Worm (Caenorhabditis elegans) whole organism, young adult: ENCODE results near the gene gen-1.
A peak's percentile ranks its signal among the peaks of the same experiment; 100 is the strongest.

Experiments used
- B0261.1 ChIP-seq: sonication (generic microtip); optimal IDR thresholded peaks from 2 replicates; lab custom pipeline; 2016; ENCODE audit warnings: mild to moderate bottlenecking, missing genetic modification characterization, moderate library complexity, missing compliant biosample characterization
- F10E7.11 ChIP-seq: sonication (generic microtip); optimal IDR thresholded peaks from 2 replicates; lab custom pipeline; 2017; ENCODE audit warnings: mild to moderate bottlenecking, missing genetic modification characterization, moderate library complexity, missing compliant biosample characterization
- F23B12.7 ChIP-seq: sonication (generic microtip); optimal IDR thresholded peaks from 2 replicates; lab custom pipeline; 2017; ENCODE audit warnings: missing genetic modification characterization, mild to moderate bottlenecking, missing compliant biosample characterization, antibody characterized with exemption, moderate library complexity; ENCODE audit not compliant: insufficient read depth
- F39B2.1 ChIP-seq: fragments of 200-800 bp; sonication (Bioruptor generic); IDR thresholded peaks from 2 replicates; pipeline ENCODE4 v1.3.6; 2022; ENCODE audit warnings: missing genetic modification reagents, missing genetic modification characterization, missing compliant biosample characterization
- F49E8.2 ChIP-seq: sonication (generic microtip); optimal IDR thresholded peaks from 3 replicates; lab custom pipeline; 2017; ENCODE audit warnings: missing genetic modification characterization, mild to moderate bottlenecking, missing compliant biosample characterization, antibody characterized with exemption, moderate library complexity; ENCODE audit not compliant: insufficient read depth
- Y53F4B.3 ChIP-seq: fragments of 200-800 bp; sonication (Bioruptor generic); IDR thresholded peaks from 2 replicates; pipeline ENCODE4 v1.3.6; 2022; ENCODE audit warnings: missing genetic modification reagents, missing genetic modification characterization, missing compliant biosample characterization
- Y56A3A.18 ChIP-seq: fragments of 200-800 bp; sonication (Bioruptor generic); IDR thresholded peaks from 2 replicates; pipeline ENCODE4 v1.3.6; 2022; ENCODE audit warnings: missing genetic modification reagents, missing genetic modification characterization, missing compliant biosample characterization
- ama-1 ChIP-seq, 3 experiments: fragments of 150-350 bp in 1 of 3; sonication (generic microtip) in 2 of 3; optimal IDR thresholded peaks; 2 replicates each; lab custom pipeline; 2014 to 2018; ENCODE audit warnings: missing biosample characterization in 2 of 3, missing genetic modification characterization in 2 of 3, missing genetic modification reagents in 2 of 3
- aptf-2 ChIP-seq: fragments of 200-800 bp; sonication (Bioruptor generic); conservative IDR thresholded peaks from 2 replicates; pipeline ENCODE4 v1.3.6; 2022; ENCODE audit warnings: missing genetic modification reagents, missing genetic modification characterization, missing compliant biosample characterization
- atf-7 ChIP-seq: sonication (generic microtip); optimal IDR thresholded peaks from 2 replicates; lab custom pipeline; 2017; ENCODE audit warnings: mild to moderate bottlenecking, missing genetic modification characterization, missing compliant biosample characterization
- attf-5 ChIP-seq: fragments of 200-800 bp; sonication (Bioruptor generic); optimal IDR thresholded peaks from 2 replicates; lab custom pipeline; 2018; ENCODE audit warnings: mild to moderate bottlenecking, missing genetic modification characterization, missing compliant biosample characterization
- attf-6 ChIP-seq: fragments of 200-800 bp; sonication (Bioruptor generic); IDR thresholded peaks from 2 replicates; pipeline ENCODE4 v1.3.6; 2022; ENCODE audit warnings: missing genetic modification reagents, missing genetic modification characterization, missing compliant biosample characterization
- cebp-1 ChIP-seq, 2 experiments: fragments of 200-800 bp in 1 of 2; sonication (Bioruptor generic) in 1 of 2; sonication (generic microtip) in 1 of 2; IDR thresholded peaks in 1 of 2; optimal IDR thresholded peaks in 1 of 2; 2 replicates each; pipeline versions ENCODE4 v1.3.6 to Lab custom; 2017 to 2022; ENCODE audit warnings: missing compliant biosample characterization in 2 of 2, missing genetic modification characterization in 2 of 2, mild to moderate bottlenecking in 1 of 2, missing genetic modification reagents in 1 of 2, moderate library complexity in 1 of 2
- ceh-100 ChIP-seq: fragments of 200-800 bp; sonication (Bioruptor generic); IDR thresholded peaks from 2 replicates; pipeline ENCODE4 v1.3.6; 2022; ENCODE audit warnings: missing genetic modification reagents, missing genetic modification characterization, missing compliant biosample characterization
- ceh-79 ChIP-seq: sonication (generic microtip); optimal IDR thresholded peaks from 2 replicates; lab custom pipeline; 2017; ENCODE audit warnings: mild to moderate bottlenecking, missing genetic modification characterization, missing compliant biosample characterization
- die-1 ChIP-seq: sonication (generic microtip); optimal IDR thresholded peaks from 2 replicates; lab custom pipeline; 2016; ENCODE audit warnings: missing genotype, mild to moderate bottlenecking, missing genetic modification characterization, missing compliant biosample characterization
- dox-1 ChIP-seq: fragments of 200-800 bp; sonication (Bioruptor generic); IDR thresholded peaks from 2 replicates; pipeline ENCODE4 v1.3.6; 2022; ENCODE audit warnings: missing genetic modification reagents, missing genetic modification characterization, missing compliant biosample characterization
- efl-1 ChIP-seq: fragments of 150-350 bp; optimal IDR thresholded peaks from 2 replicates; lab custom pipeline; 2014; ENCODE audit warnings: missing biosample characterization, missing genetic modification reagents, missing genetic modification characterization
- egrh-3 ChIP-seq: fragments of 200-800 bp; sonication (Bioruptor generic); IDR thresholded peaks from 2 replicates; pipeline ENCODE4 v1.3.6; 2022; ENCODE audit warnings: missing genetic modification reagents, missing genetic modification characterization, missing compliant biosample characterization
- ekl-4 ChIP-seq: fragments of 200-800 bp; sonication (Bioruptor generic); IDR thresholded peaks from 2 replicates; pipeline ENCODE4 v1.3.6; 2022; ENCODE audit warnings: missing genetic modification reagents, missing genetic modification characterization, missing compliant biosample characterization
- fkh-3 ChIP-seq: sonication (generic microtip); optimal IDR thresholded peaks from 2 replicates; lab custom pipeline; 2016; ENCODE audit warnings: mild to moderate bottlenecking, missing genetic modification characterization, missing compliant biosample characterization
- hmg-1.2 ChIP-seq: fragments of 200-800 bp; sonication (Bioruptor generic); IDR thresholded peaks from 2 replicates; pipeline ENCODE4 v1.3.6; 2022; ENCODE audit warnings: missing genetic modification reagents, missing genetic modification characterization, missing compliant biosample characterization
- hmg-20 ChIP-seq: fragments of 200-800 bp; sonication (Bioruptor generic); IDR thresholded peaks from 2 replicates; pipeline ENCODE4 v1.3.6; 2022; ENCODE audit warnings: missing genetic modification reagents, missing genetic modification characterization, missing compliant biosample characterization
- lin-26 ChIP-seq: fragments of 200-800 bp; sonication (Bioruptor generic); IDR thresholded peaks from 2 replicates; pipeline ENCODE4 v1.3.6; 2022; ENCODE audit warnings: missing genetic modification reagents, missing genetic modification characterization, missing compliant biosample characterization
- lin-35 ChIP-seq, 3 experiments: fragments of 150-350 bp in 2 of 3; sonication (generic microtip) in 1 of 3; optimal IDR thresholded peaks; 2 replicates each; lab custom pipeline; 2014 to 2018; ENCODE audit warnings: missing biosample characterization in 3 of 3, missing genetic modification characterization in 3 of 3, missing genetic modification reagents in 3 of 3
- lin-54 ChIP-seq: fragments of 200-800 bp; sonication (Bioruptor generic); optimal IDR thresholded peaks from 2 replicates; lab custom pipeline; 2018; ENCODE audit warnings: mild to moderate bottlenecking, missing genetic modification characterization, missing compliant biosample characterization
- madf-3 ChIP-seq: fragments of 200-800 bp; sonication (Bioruptor generic); IDR thresholded peaks from 2 replicates; pipeline ENCODE4 v1.3.6; 2022; ENCODE audit warnings: missing genetic modification reagents, missing genetic modification characterization, missing compliant biosample characterization
- madf-6 ChIP-seq: fragments of 200-800 bp; sonication (Bioruptor generic); IDR thresholded peaks from 2 replicates; pipeline ENCODE4 v1.3.6; 2022; ENCODE audit warnings: missing genetic modification reagents, missing genetic modification characterization, missing compliant biosample characterization
- mes-4 ChIP-seq: sonication (generic microtip); optimal IDR thresholded peaks from 2 replicates; lab custom pipeline; 2016; ENCODE audit warnings: missing genotype, missing genetic modification characterization, missing compliant biosample characterization
- nfya-1 ChIP-seq: sonication (generic microtip); optimal IDR thresholded peaks from 2 replicates; lab custom pipeline; 2017; ENCODE audit warnings: antibody characterized with exemption, missing compliant biosample characterization, missing genetic modification characterization, borderline replicate concordance; ENCODE audit not compliant: insufficient read depth
- nhr-27 ChIP-seq: fragments of 200-800 bp; sonication (Bioruptor generic); optimal IDR thresholded peaks from 2 replicates; lab custom pipeline; 2018; ENCODE audit warnings: mild to moderate bottlenecking, missing genetic modification characterization, moderate library complexity, missing compliant biosample characterization
- pha-4 ChIP-seq: fragments of 150-350 bp; sonication (generic microtip); optimal IDR thresholded peaks from 2 replicates; lab custom pipeline; 2014; ENCODE audit warnings: missing biosample characterization, missing genetic modification reagents, missing genetic modification characterization
- rcor-1 ChIP-seq: fragments of 200-800 bp; sonication (Bioruptor generic); IDR thresholded peaks from 2 replicates; pipeline ENCODE4 v1.3.6; 2022; ENCODE audit warnings: missing genetic modification reagents, missing genetic modification characterization, missing compliant biosample characterization
- repo-1 ChIP-seq: sonication (generic microtip); optimal IDR thresholded peaks from 2 replicates; lab custom pipeline; 2017; ENCODE audit warnings: mild to moderate bottlenecking, missing genetic modification characterization, missing compliant biosample characterization
- snpc-1.1 ChIP-seq: sonication (generic microtip); optimal IDR thresholded peaks from 2 replicates; lab custom pipeline; 2017; ENCODE audit warnings: missing genetic modification characterization, mild to moderate bottlenecking, missing compliant biosample characterization, antibody characterized with exemption, moderate library complexity, missing genotype, missing genetic modification reagents; ENCODE audit not compliant: insufficient read depth
- snpc-3.4 ChIP-seq: sonication (generic microtip); optimal IDR thresholded peaks from 2 replicates; lab custom pipeline; 2017; ENCODE audit warnings: missing genetic modification characterization, mild to moderate bottlenecking, missing compliant biosample characterization, antibody characterized with exemption, moderate library complexity, missing genotype, missing genetic modification reagents
- snpc-4 ChIP-seq, 5 experiments: fragments of 150-350 bp in 1 of 5; sonication (generic microtip) in 4 of 5; optimal IDR thresholded peaks; 2 replicates each; lab custom pipeline; 2014 to 2018; ENCODE audit warnings: missing genetic modification characterization in 5 of 5, missing biosample characterization in 3 of 5, antibody characterized with exemption in 2 of 5, mild to moderate bottlenecking in 2 of 5, missing compliant biosample characterization in 2 of 5, missing genotype in 2 of 5, moderate library complexity in 2 of 5, missing genetic modification reagents in 1 of 5
- tlf-1 ChIP-seq: fragments of 200-800 bp; sonication (Bioruptor generic); optimal IDR thresholded peaks from 2 replicates; lab custom pipeline; 2018; ENCODE audit warnings: mild to moderate bottlenecking, missing genetic modification characterization, missing compliant biosample characterization
- ztf-18 ChIP-seq: sonication (generic microtip); optimal IDR thresholded peaks from 2 replicates; lab custom pipeline; 2016; ENCODE audit warnings: missing genotype, mild to moderate bottlenecking, missing genetic modification characterization, missing compliant biosample characterization
- ztf-3 ChIP-seq: fragments of 200-800 bp; sonication (Bioruptor generic); optimal IDR thresholded peaks from 2 replicates; lab custom pipeline; 2018; ENCODE audit warnings: mild to moderate bottlenecking, missing genetic modification characterization, missing compliant biosample characterization

gen-1 gene

DNA sequence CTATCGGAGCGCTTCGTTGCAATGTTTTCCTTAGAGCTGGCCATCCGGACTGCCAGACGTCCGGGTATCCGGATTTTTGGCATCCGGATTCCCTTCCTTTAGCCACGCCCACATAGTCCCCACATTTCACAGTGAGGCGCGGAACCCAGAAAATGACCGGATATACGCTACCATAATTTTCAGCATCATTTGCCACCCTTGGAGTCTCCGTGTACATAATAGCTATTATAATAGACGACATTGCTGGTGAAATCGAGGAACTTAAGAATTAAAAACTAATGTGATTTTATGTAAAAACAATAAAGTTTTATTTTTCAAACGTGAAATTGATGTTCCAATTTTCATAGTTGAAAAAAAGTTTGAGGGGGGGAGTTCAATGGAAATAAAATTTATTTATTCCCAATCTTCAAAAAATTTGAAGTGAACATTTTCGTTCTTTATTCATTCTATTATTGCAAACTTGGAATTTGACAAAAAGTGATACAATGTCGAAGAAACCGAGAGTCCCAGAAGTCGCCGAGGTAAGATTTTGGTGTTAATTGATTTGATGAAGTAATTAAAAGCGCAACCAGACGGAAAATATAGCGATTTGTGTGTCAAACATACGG is 37.6 kb downstream of the gen-1 start (continued):
- TF ChIP-seq cebp-1 (GFP tag; IDR thresholded peaks at IDR 0.05; lab: Robert Waterston, UW), result no peak
- no peak for TF ChIP-seq cebp-1 (tag; optimal IDR thresholded peaks at IDR 0.05; lab: Kevin White, UChicago)
- TF ChIP-seq ztf-3 (GFP tag; lab: Kevin White, UChicago), result no peak
- peak; percentile 21 for TF ChIP-seq repo-1 (tag; lab: Kevin White, UChicago)
- no peak for TF ChIP-seq F10E7.11 (tag; lab: Kevin White, UChicago)
- TF ChIP-seq ztf-18, result peak; percentile 67

DNA sequence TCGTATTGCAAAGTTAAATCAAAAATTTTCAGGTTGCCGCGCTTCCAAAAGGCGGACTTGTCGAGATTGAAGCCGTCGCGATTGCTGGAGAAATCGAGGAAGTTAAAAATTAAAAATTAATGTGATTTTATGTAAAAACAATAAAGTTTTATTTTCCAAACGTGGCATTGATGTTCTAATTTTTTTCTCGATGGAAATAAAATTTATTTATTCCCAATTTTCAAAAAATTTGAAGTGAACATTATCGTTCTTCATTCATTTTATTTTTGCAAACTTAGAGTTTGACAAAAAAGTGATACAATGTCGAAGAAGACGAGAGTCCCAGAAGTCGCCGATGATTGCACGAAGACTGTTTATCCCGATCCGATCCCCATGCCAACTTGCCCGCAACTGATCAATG is 39.0 kb downstream of the gen-1 start, which contains the start of gene C23G10.1:
Gene C23G10.1 (plus strand): TSS at position 301 of the 400 bp plus-strand sequence.
- TF ChIP-seq pha-4 (tag; lab: Kevin White, UChicago) (no peak), F49E8.2 (tag; lab: Kevin White, UChicago) (peak; percentile 32)

ce11 chrIII:6207881-6208280 is 40.1 kb downstream of the gen-1 start, which contains the start of gene C23G10.2:
TSS of gene C23G10.2 (plus strand) at chrIII:6208064.
- TF ChIP-seq dox-1 (GFP tag; lab: Robert Waterston, UW), result peak; percentile 31; the same call in 1 of the 2 replicates
- no peak for TF ChIP-seq nfya-1 (tag; lab: Kevin White, UChicago)
- peak; percentile 54 for TF ChIP-seq snpc-3.4 (tag; lab: Kevin White, UChicago)
- peak; percentile 27; the same call in 1 of the 2 replicates for TF ChIP-seq ceh-100 (GFP tag; lab: Robert Waterston, UW)
- TF ChIP-seq mes-4, result no peak
- TF ChIP-seq lin-54, result peak; percentile 16
- TF ChIP-seq Y56A3A.18 (GFP tag; lab: Robert Waterston, UW), result peak; percentile 68; the same call in 1 of the 2 replicates
- TF ChIP-seq die-1 (tag; lab: Kevin White, UChicago), result peak; percentile 31
- no peak for TF ChIP-seq attf-5 (GFP tag; lab: Kevin White, UChicago)
- TF ChIP-seq efl-1 (GFP tag; lab: Kevin White, UChicago), result peak; percentile 3
- no peak for TF ChIP-seq Y53F4B.3 (GFP tag; lab: Robert Waterston, UW)
- TF ChIP-seq repo-1 (tag; lab: Kevin White, UChicago), result peak; percentile 16
- peak; percentile 62 for TF ChIP-seq rcor-1 (GFP tag; lab: Robert Waterston, UW)
- no peak for TF ChIP-seq nhr-27
- TF ChIP-seq lin-35 (GFP tag; optimal IDR thresholded peaks at IDR 0.05; lab: Kevin White, UChicago), result no peak
- peak; percentile 74 for TF ChIP-seq madf-6 (GFP tag; lab: Robert Waterston, UW)
- peak; percentile 75; the same call in 1 of the 2 replicates for TF ChIP-seq F39B2.1
- TF ChIP-seq B0261.1, result no peak
- TF ChIP-seq ekl-4 (GFP tag; lab: Robert Waterston, UW), result peak; percentile 70; the same call in 1 of the 2 replicates
- TF ChIP-seq snpc-4 (GFP tag; optimal IDR thresholded peaks at IDR 0.05; lab: Kevin White, UChicago), result no peak
- TF ChIP-seq snpc-4 (tag; optimal IDR thresholded peaks at IDR 0.05; lab: Kevin White, UChicago), result peak in 2 of 4 experiments; percentile 24
- no peak for TF ChIP-seq egrh-3
- peak; percentile 65 for TF ChIP-seq snpc-1.1 (tag; lab: Kevin White, UChicago)
- TF ChIP-seq tlf-1, result peak; percentile 41
- no peak for TF ChIP-seq pha-4 (tag; lab: Kevin White, UChicago)
- TF ChIP-seq F23B12.7 (tag; lab: Kevin White, UChicago), result no peak
- TF ChIP-seq aptf-2, result no peak
- TF ChIP-seq hmg-20 (GFP tag; lab: Robert Waterston, UW), result no peak
- TF ChIP-seq fkh-3 (tag; lab: Kevin White, UChicago), result no peak
- no peak for TF ChIP-seq ama-1 (optimal IDR thresholded peaks at IDR 0.05; lab: Kevin White, UChicago)
- peak in 1 of 2 experiments; percentile 75 for TF ChIP-seq ama-1 (GFP tag; optimal IDR thresholded peaks at IDR 0.05; lab: Kevin White, UChicago)
- TF ChIP-seq attf-6 (GFP tag; lab: Robert Waterston, UW), result no peak
- no peak for TF ChIP-seq ceh-79 (tag; lab: Kevin White, UChicago)
- peak; percentile 83 for TF ChIP-seq F49E8.2 (tag; lab: Kevin White, UChicago)
- peak; percentile 18 for TF ChIP-seq atf-7 (tag; lab: Kevin White, UChicago)
- TF ChIP-seq lin-26 (GFP tag; lab: Robert Waterston, UW), result peak; percentile 69
- peak; percentile 58; the same call in 1 of the 2 replicates for TF ChIP-seq madf-3
- peak; percentile 30; the same call in 1 of the 2 replicates for TF ChIP-seq hmg-1.2 (GFP tag; lab: Robert Waterston, UW)
